Worm (Caenorhabditis elegans) whole organism, L2 larva: ENCODE measurements around the gene max-1.

Experiments used
- C34F6.9 ChIP-seq: fragments of 150-350 bp; optimal IDR thresholded peaks from 2 replicates; lab custom pipeline; 2014; ENCODE audit warnings: missing biosample characterization, missing genetic modification characterization
- R02D3.7 ChIP-seq: fragments of 150-350 bp; optimal IDR thresholded peaks from 2 replicates; lab custom pipeline; 2014; ENCODE audit warnings: missing biosample characterization, missing genetic modification characterization
- Y55F3AM.14 ChIP-seq: fragments of 200-800 bp; sonication (Bioruptor generic); optimal IDR thresholded peaks from 2 replicates; lab custom pipeline; 2018; ENCODE audit warnings: mild to moderate bottlenecking, missing genetic modification characterization, missing compliant biosample characterization
- ZK546.5 ChIP-seq: sonication (generic microtip); optimal IDR thresholded peaks from 2 replicates; lab custom pipeline; 2017; ENCODE audit warnings: missing biosample characterization, missing genetic modification characterization
- ama-1 ChIP-seq: fragments of 150-350 bp; optimal IDR thresholded peaks from 2 replicates; lab custom pipeline; 2018; ENCODE audit warnings: inconsistent platforms
- blmp-1 ChIP-seq: sonication (generic microtip); optimal IDR thresholded peaks from 2 replicates; lab custom pipeline; 2017; ENCODE audit warnings: missing genetic modification characterization, mild to moderate bottlenecking, missing compliant biosample characterization, antibody characterized with exemption, moderate library complexity; ENCODE audit not compliant: insufficient read depth
- ceh-16 ChIP-seq: fragments of 150-350 bp; optimal IDR thresholded peaks from 2 replicates; lab custom pipeline; 2014; ENCODE audit warnings: missing biosample characterization, missing genetic modification characterization
- ceh-82 ChIP-seq: fragments of 150-350 bp; optimal IDR thresholded peaks from 2 replicates; lab custom pipeline; 2014; ENCODE audit warnings: missing biosample characterization, missing genetic modification characterization
- elt-1 ChIP-seq: fragments of 150-350 bp; optimal IDR thresholded peaks from 2 replicates; lab custom pipeline; 2014; ENCODE audit warnings: missing biosample characterization, missing genetic modification characterization
- elt-3 ChIP-seq: sonication (generic microtip); optimal IDR thresholded peaks from 2 replicates; lab custom pipeline; 2017; ENCODE audit warnings: missing biosample characterization, missing genetic modification characterization
- lin-11 ChIP-seq: fragments of 150-350 bp; sonication (generic microtip); optimal IDR thresholded peaks from 2 replicates; lab custom pipeline; 2014; ENCODE audit warnings: missing biosample characterization, missing genetic modification characterization, inconsistent platforms, mixed read lengths
- lsy-2 ChIP-seq, 2 experiments: fragments of 150-350 bp in 1 of 2; sonication (generic microtip) in 1 of 2; optimal IDR thresholded peaks; 2 replicates each; lab custom pipeline; 2014 to 2017; ENCODE audit warnings: missing biosample characterization in 2 of 2, missing genetic modification characterization in 2 of 2
- mab-5 ChIP-seq: fragments of 150-350 bp; optimal IDR thresholded peaks from 2 replicates; lab custom pipeline; 2014; ENCODE audit warnings: missing biosample characterization, missing genetic modification characterization
- mbf-1 ChIP-seq: sonication (generic microtip); optimal IDR thresholded peaks from 2 replicates; lab custom pipeline; 2017; ENCODE audit warnings: missing biosample characterization, missing genetic modification characterization
- nhr-10 ChIP-seq: sonication (generic microtip); optimal IDR thresholded peaks from 2 replicates; lab custom pipeline; 2017; ENCODE audit warnings: missing biosample characterization, missing genetic modification characterization
- nhr-11 ChIP-seq: fragments of 150-350 bp; optimal IDR thresholded peaks from 2 replicates; lab custom pipeline; 2014; ENCODE audit warnings: missing biosample characterization, missing genetic modification characterization
- nhr-12 ChIP-seq: fragments of 150-350 bp; optimal IDR thresholded peaks from 2 replicates; lab custom pipeline; 2014; ENCODE audit warnings: missing biosample characterization, missing genetic modification characterization
- nhr-23 ChIP-seq: fragments of 150-350 bp; optimal IDR thresholded peaks from 2 replicates; lab custom pipeline; 2014; ENCODE audit warnings: missing biosample characterization, missing genetic modification reagents, missing genetic modification characterization
- nhr-25 ChIP-seq: fragments of 150-350 bp; sonication (generic microtip); optimal IDR thresholded peaks from 3 replicates; lab custom pipeline; 2014; ENCODE audit warnings: missing biosample characterization, missing genetic modification characterization
- nhr-6 ChIP-seq: fragments of 150-350 bp; optimal IDR thresholded peaks from 2 replicates; lab custom pipeline; 2014; ENCODE audit warnings: missing biosample characterization, missing genetic modification characterization
- peb-1 ChIP-seq: fragments of 150-350 bp; optimal IDR thresholded peaks from 2 replicates; lab custom pipeline; 2014; ENCODE audit warnings: missing biosample characterization, missing genetic modification characterization
- sem-4 ChIP-seq: fragments of 150-350 bp; optimal IDR thresholded peaks from 2 replicates; lab custom pipeline; 2014; ENCODE audit warnings: missing biosample characterization, missing genetic modification reagents, missing genetic modification characterization
- snpc-4 ChIP-seq: fragments of 150-350 bp; optimal IDR thresholded peaks from 2 replicates; lab custom pipeline; 2014; ENCODE audit warnings: missing biosample characterization, missing genetic modification characterization
- unc-39 ChIP-seq: fragments of 150-350 bp; optimal IDR thresholded peaks from 2 replicates; lab custom pipeline; 2014; ENCODE audit warnings: missing biosample characterization, missing genetic modification characterization
- unc-55 ChIP-seq: fragments of 150-350 bp; sonication (generic microtip); optimal IDR thresholded peaks from 3 replicates; lab custom pipeline; 2014; ENCODE audit warnings: missing biosample characterization, missing genetic modification reagents, missing genetic modification characterization
- unc-62 ChIP-seq: fragments of 150-350 bp; optimal IDR thresholded peaks from 2 replicates; lab custom pipeline; 2014; ENCODE audit warnings: missing biosample characterization, missing genetic modification reagents, missing genetic modification characterization
- zag-1 ChIP-seq: fragments of 150-350 bp; optimal IDR thresholded peaks from 2 replicates; lab custom pipeline; 2014; ENCODE audit warnings: missing biosample characterization, missing genetic modification characterization
- ztf-1 ChIP-seq: fragments of 200-800 bp; sonication (Bioruptor generic); conservative IDR thresholded peaks from 2 replicates; pipeline ENCODE4 v1.3.6; 2022; ENCODE audit warnings: missing genetic modification characterization, missing compliant biosample characterization
- ztf-11 ChIP-seq: sonication (generic microtip); optimal IDR thresholded peaks from 2 replicates; lab custom pipeline; 2017; ENCODE audit warnings: missing biosample characterization, missing genetic modification characterization
- ztf-4 ChIP-seq: fragments of 150-350 bp; optimal IDR thresholded peaks from 2 replicates; lab custom pipeline; 2014; ENCODE audit warnings: missing biosample characterization, missing genetic modification characterization

max-1 gene

ce11 chrV:13130439-13130840 lies 10.4 kb upstream of the max-1 start (continued):
- TF ChIP-seq ama-1 (lab: Kevin White, UChicago), result no peak
- no peak for TF ChIP-seq nhr-10 (tag; lab: Kevin White, UChicago)
- TF ChIP-seq nhr-11, result no peak
- TF ChIP-seq unc-39 (tag; lab: Kevin White, UChicago), result peak; percentile 37
- no peak for TF ChIP-seq ceh-16
- TF ChIP-seq elt-3 (tag; lab: Kevin White, UChicago), result no peak
- TF ChIP-seq nhr-25, result no peak
- no peak for TF ChIP-seq ztf-4 (tag; lab: Kevin White, UChicago)
- TF ChIP-seq blmp-1 (tag; lab: Kevin White, UChicago), result no peak

- TF ChIP-seq ceh-82 (tag; lab: Kevin White, UChicago), result no peak
- no peak for TF ChIP-seq peb-1
- TF ChIP-seq sem-4 (tag; lab: Kevin White, UChicago), result no peak
- TF ChIP-seq, all 48 proteins: peak for 0
These were observed 9.9 kb upstream of the max-1 start, which contains the start of gene eat-6 for ce11 chrV:13129895-13130294. eat-6 (minus strand) TSS chrV:13129995.

ce11 chrV:13121266-13121665 lies 1.2 kb upstream of the max-1 start:
- TF ChIP-seq nhr-6 (tag; lab: Kevin White, UChicago) (no peak), ztf-1 (GFP tag; lab: Robert Waterston, UW) (no peak), unc-62 (GFP tag; lab: Kevin White, UChicago) (no peak), lsy-2 (tag; optimal IDR thresholded peaks at IDR 0.05; lab: Kevin White, UChicago) (no peak), ZK546.5 (tag; lab: Kevin White, UChicago) (no peak)

ce11 chrV:13116114-13116603 lies 3.9 kb downstream of the max-1 start, which contains the start of gene acly-2:
acly-2 (plus strand) TSS chrV:13116488.
- TF ChIP-seq R02D3.7, result no peak
- TF ChIP-seq nhr-12 (tag; lab: Kevin White, UChicago), result no peak
- no peak for TF ChIP-seq unc-62 (GFP tag; lab: Kevin White, UChicago)
- no peak for TF ChIP-seq nhr-6 (tag; lab: Kevin White, UChicago)
- no peak for TF ChIP-seq C34F6.9 (tag; lab: Kevin White, UChicago)

ce11 chrV:13114552-13115237 lies 5.3 kb downstream of the max-1 start:
- no peak for TF ChIP-seq nhr-23 (tag; lab: Kevin White, UChicago)
- TF ChIP-seq unc-55 (GFP tag; lab: Kevin White, UChicago), result peak; percentile 67
- TF ChIP-seq lsy-2 (tag; optimal IDR thresholded peaks at IDR 0.05; lab: Kevin White, UChicago), result no peak

- TF ChIP-seq mab-5 (tag; lab: Kevin White, UChicago) (peak; percentile 51), peb-1 (no peak), unc-55 (GFP tag; lab: Kevin White, UChicago) (peak; percentile 55), elt-1 (tag; lab: Kevin White, UChicago) (no peak), nhr-23 (tag; lab: Kevin White, UChicago) (no peak), zag-1 (tag; lab: Kevin White, UChicago) (peak; percentile 45), mbf-1 (no peak), nhr-25 (no peak), lsy-2 (tag; optimal IDR thresholded peaks at IDR 0.05; lab: Kevin White, UChicago) (no peak), ceh-16 (no peak), Y55F3AM.14 (GFP tag; lab: Kevin White, UChicago) (no peak), ceh-82 (tag; lab: Kevin White, UChicago) (no peak), C34F6.9 (tag; lab: Kevin White, UChicago) (peak; percentile 4), nhr-6 (tag; lab: Kevin White, UChicago) (no peak), ZK546.5 (tag; lab: Kevin White, UChicago) (no peak), ztf-11 (tag; lab: Kevin White, UChicago) (no peak), snpc-4 (no peak), nhr-11 (no peak), lin-11 (tag; lab: Kevin White, UChicago) (no peak), unc-39 (tag; lab: Kevin White, UChicago) (no peak)
These were observed 7.0 kb downstream of the max-1 start for ce11 chrV:13112937-13113497.
